Worm (Caenorhabditis elegans) whole organism, midembryonic: ENCODE measurements around the gene Y75B8A.7.

Experiments
- T22C8.4 ChIP-seq: fragments of 200-800 bp; sonication (Bioruptor generic); IDR thresholded peaks from 2 replicates; pipeline ENCODE4 v1.3.6; 2022; ENCODE audit warnings: missing genetic modification characterization, missing compliant biosample characterization
- cog-1 ChIP-seq: sonication (generic microtip); optimal IDR thresholded peaks from 2 replicates; lab custom pipeline; 2016; ENCODE audit warnings: missing genetic modification characterization, missing compliant biosample characterization
- flt-1 ChIP-seq: fragments of 200-800 bp; sonication (Bioruptor generic); IDR thresholded peaks from 2 replicates; pipeline ENCODE4 v1.3.6; 2022; ENCODE audit warnings: missing genetic modification characterization, missing compliant biosample characterization
- klf-2 ChIP-seq: fragments of 200-800 bp; sonication (Bioruptor generic); conservative IDR thresholded peaks from 2 replicates; pipeline ENCODE4 v1.3.6; 2022; ENCODE audit warnings: missing genetic modification reagents, missing genetic modification characterization, missing compliant biosample characterization
- med-1 ChIP-seq: sonication (generic microtip); optimal IDR thresholded peaks from 2 replicates; lab custom pipeline; 2017; ENCODE audit warnings: missing genetic modification characterization, mild to moderate bottlenecking, missing compliant biosample characterization, antibody characterized with exemption, missing genetic modification reagents; ENCODE audit not compliant: insufficient read depth
- ref-1 ChIP-seq: fragments of 200-800 bp; sonication (Bioruptor generic); conservative IDR thresholded peaks from 2 replicates; pipeline ENCODE4 v1.3.6; 2022; ENCODE audit warnings: missing genetic modification reagents, missing genetic modification characterization, missing compliant biosample characterization
- ztf-23 ChIP-seq: fragments of 200-800 bp; sonication (Bioruptor generic); IDR thresholded peaks from 2 replicates; pipeline ENCODE4 v1.3.6; 2022; ENCODE audit warnings: missing genetic modification reagents, missing genetic modification characterization, missing compliant biosample characterization

ce11 chrIII:12143792-12144191 lies 8.9 kb upstream of the Y75B8A.7 start:
- TF ChIP-seq cog-1 (tag; lab: Kevin White, UChicago), result no peak
- TF ChIP-seq ztf-23 (GFP tag; lab: Robert Waterston, UW), result no peak
- peak; percentile 38; the same call in 1 of the 2 replicates for TF ChIP-seq flt-1 (GFP tag; lab: Robert Waterston, UW)
- no peak for TF ChIP-seq med-1 (GFP tag; lab: Kevin White, UChicago)
- no peak for TF ChIP-seq ref-1 (GFP tag; lab: Robert Waterston, UW)
- no peak for TF ChIP-seq klf-2 (GFP tag; lab: Robert Waterston, UW)
- TF ChIP-seq T22C8.4 (GFP tag; lab: Robert Waterston, UW), result no peak
